Worm (Caenorhabditis elegans) whole organism, mixed stage, embryonic: ENCODE results near the gene H37A05.4.

Source experiments
- nhr-237 ChIP-seq: fragments of 150-350 bp; optimal IDR thresholded peaks from 2 replicates; lab custom pipeline; 2014; ENCODE audit warnings: missing biosample characterization, missing genetic modification characterization
- tbx-8 ChIP-seq: fragments of 200-800 bp; sonication (Bioruptor generic); optimal IDR thresholded peaks from 2 replicates; lab custom pipeline; 2018; ENCODE audit warnings: mild to moderate bottlenecking, missing genetic modification characterization, moderate library complexity, missing compliant biosample characterization
- unc-39 ChIP-seq: fragments of 150-350 bp; optimal IDR thresholded peaks from 2 replicates; lab custom pipeline; 2014; ENCODE audit warnings: missing biosample characterization, missing genetic modification characterization

DNA sequence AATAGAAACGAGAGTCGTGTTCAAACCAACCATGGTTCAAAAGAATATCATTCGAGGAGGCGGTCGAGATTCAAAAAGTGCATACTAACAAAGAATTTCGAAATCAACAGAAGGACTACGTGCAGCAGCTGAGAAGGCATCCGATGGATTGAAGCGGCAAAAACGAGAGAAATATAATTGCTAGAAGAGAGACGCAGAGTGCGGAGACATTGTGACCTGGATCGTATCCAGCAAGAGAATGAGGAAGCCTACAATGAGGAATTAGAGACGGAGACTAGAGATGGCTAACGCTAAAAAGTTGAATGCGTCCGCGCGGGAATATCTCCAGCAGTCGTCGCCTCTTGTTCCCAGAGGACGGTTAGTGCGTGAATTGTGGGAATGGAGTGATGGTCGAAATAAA lies 39.8 kb downstream of the H37A05.4 start:
- no peak for TF ChIP-seq unc-39 (tag; lab: Kevin White, UChicago)
- TF ChIP-seq nhr-237 (tag; lab: Kevin White, UChicago), result no peak
- no peak for TF ChIP-seq tbx-8
